Worm (Caenorhabditis elegans) whole organism, early embryonic: ENCODE data around the gene toca-2.

Source experiments
- B0310.2 ChIP-seq: sonication (generic microtip); optimal IDR thresholded peaks from 2 replicates; lab custom pipeline; 2016; ENCODE audit warnings: mild to moderate bottlenecking, missing genetic modification characterization, missing compliant biosample characterization
- F13C5.2 ChIP-seq: sonication (generic microtip); optimal IDR thresholded peaks from 2 replicates; lab custom pipeline; 2017; ENCODE audit warnings: mild to moderate bottlenecking, missing genetic modification characterization, inconsistent platforms, missing compliant biosample characterization
- aly-1 ChIP-seq: sonication (generic microtip); optimal IDR thresholded peaks from 2 replicates; lab custom pipeline; 2016; ENCODE audit warnings: missing genetic modification characterization, missing compliant biosample characterization
- ama-1 ChIP-seq: fragments of 150-350 bp; optimal IDR thresholded peaks from 2 replicates; lab custom pipeline; 2014
- ceh-13 ChIP-seq: fragments of 200-800 bp; sonication (Bioruptor generic); optimal IDR thresholded peaks from 2 replicates; lab custom pipeline; 2018; ENCODE audit warnings: mild to moderate bottlenecking, missing genetic modification characterization, missing compliant biosample characterization
- ceh-36 ChIP-seq: sonication (generic microtip); optimal IDR thresholded peaks from 2 replicates; lab custom pipeline; 2016; ENCODE audit warnings: missing genetic modification characterization, inconsistent platforms, missing compliant biosample characterization
- ets-7 ChIP-seq: sonication (generic microtip); optimal IDR thresholded peaks from 2 replicates; lab custom pipeline; 2016; ENCODE audit warnings: missing genotype, missing genetic modification characterization, missing compliant biosample characterization
- flt-1 ChIP-seq: fragments of 200-800 bp; sonication (Bioruptor generic); IDR thresholded peaks from 2 replicates; pipeline ENCODE4 v1.3.6; 2022; ENCODE audit warnings: missing genetic modification characterization, missing compliant biosample characterization
- hmbx-1 ChIP-seq: sonication (generic microtip); optimal IDR thresholded peaks from 2 replicates; lab custom pipeline; 2016; ENCODE audit warnings: mild to moderate bottlenecking, missing genetic modification characterization, missing compliant biosample characterization
- hmg-4 ChIP-seq: fragments of 200-800 bp; sonication (Bioruptor generic); optimal IDR thresholded peaks from 2 replicates; lab custom pipeline; 2018; ENCODE audit warnings: mild to moderate bottlenecking, missing genetic modification characterization, missing compliant biosample characterization
- hnd-1 ChIP-seq: sonication (generic microtip); optimal IDR thresholded peaks from 2 replicates; lab custom pipeline; 2016; ENCODE audit warnings: missing genetic modification characterization, missing compliant biosample characterization
- pes-1 ChIP-seq: fragments of 200-800 bp; sonication (Bioruptor generic); IDR thresholded peaks from 2 replicates; pipeline ENCODE4 v1.3.6; 2022; ENCODE audit warnings: missing genetic modification reagents, missing genetic modification characterization, missing compliant biosample characterization
- scrt-1 ChIP-seq: fragments of 200-800 bp; sonication (Bioruptor generic); IDR thresholded peaks from 2 replicates; pipeline ENCODE4 v1.3.6; 2022; ENCODE audit warnings: missing genetic modification characterization, missing compliant biosample characterization
- sea-1 ChIP-seq: fragments of 200-800 bp; sonication (Bioruptor generic); conservative IDR thresholded peaks from 2 replicates; pipeline ENCODE4 v1.3.6; 2022; ENCODE audit warnings: missing genetic modification characterization, missing compliant biosample characterization
- tbx-11 ChIP-seq: fragments of 200-800 bp; sonication (Bioruptor generic); IDR thresholded peaks from 2 replicates; pipeline ENCODE4 v1.3.6; 2022; ENCODE audit warnings: missing genetic modification characterization, missing compliant biosample characterization
- tbx-37 ChIP-seq: fragments of 200-800 bp; sonication (Bioruptor generic); conservative IDR thresholded peaks from 2 replicates; pipeline ENCODE4 v1.3.6; 2022; ENCODE audit warnings: missing genetic modification reagents, missing genetic modification characterization, missing compliant biosample characterization
- tra-4 ChIP-seq: sonication (generic microtip); optimal IDR thresholded peaks from 2 replicates; lab custom pipeline; 2017; ENCODE audit warnings: missing genetic modification characterization, missing compliant biosample characterization

Gene toca-2

DNA sequence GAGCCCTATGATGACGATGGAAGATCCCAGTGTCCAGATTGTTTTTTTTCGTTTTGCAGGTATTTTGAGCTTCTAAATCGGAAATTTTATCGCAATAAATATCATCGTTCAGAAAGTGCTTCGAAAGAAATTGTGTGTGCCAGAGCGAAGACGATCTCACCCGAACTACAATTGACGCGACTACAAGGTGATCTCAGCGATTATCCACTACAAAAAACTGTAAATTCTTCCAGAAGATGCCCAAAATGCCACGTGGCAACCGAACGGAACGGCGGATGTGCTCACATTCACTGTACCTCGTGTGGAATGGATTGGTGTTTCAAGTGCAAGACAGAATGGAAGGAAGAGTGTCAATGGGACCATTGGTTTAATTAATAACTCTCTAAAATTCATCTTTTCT, 17.2 kb downstream of the toca-2 start, which contains the start of gene mdt-29:
Gene mdt-29 (plus strand): TSS at position 301 of the 400 bp plus-strand sequence.
- no peak for TF ChIP-seq ets-7 (tag; lab: Kevin White, UChicago)
- TF ChIP-seq ama-1 (lab: Kevin White, UChicago): no peak
- no peak for TF ChIP-seq scrt-1
- no peak for TF ChIP-seq hmbx-1 (tag; lab: Kevin White, UChicago)
- no peak for TF ChIP-seq hmg-4 (GFP tag; lab: Kevin White, UChicago)
- TF ChIP-seq tbx-11: no peak
- TF ChIP-seq F13C5.2 (tag; lab: Kevin White, UChicago): no peak
- no peak for TF ChIP-seq aly-1 (tag; lab: Kevin White, UChicago)
- no peak for TF ChIP-seq pes-1 (GFP tag; lab: Robert Waterston, UW)
- no peak for TF ChIP-seq ceh-36
- TF ChIP-seq flt-1: no peak
- no peak for TF ChIP-seq ceh-13 (GFP tag; lab: Kevin White, UChicago)
- no peak for TF ChIP-seq hnd-1 (tag; lab: Kevin White, UChicago)
- no peak for TF ChIP-seq B0310.2 (tag; lab: Kevin White, UChicago)
- TF ChIP-seq tbx-37 (GFP tag; lab: Robert Waterston, UW): no peak
- TF ChIP-seq sea-1: no peak
- TF ChIP-seq tra-4 (tag; lab: Kevin White, UChicago): no peak

DNA sequence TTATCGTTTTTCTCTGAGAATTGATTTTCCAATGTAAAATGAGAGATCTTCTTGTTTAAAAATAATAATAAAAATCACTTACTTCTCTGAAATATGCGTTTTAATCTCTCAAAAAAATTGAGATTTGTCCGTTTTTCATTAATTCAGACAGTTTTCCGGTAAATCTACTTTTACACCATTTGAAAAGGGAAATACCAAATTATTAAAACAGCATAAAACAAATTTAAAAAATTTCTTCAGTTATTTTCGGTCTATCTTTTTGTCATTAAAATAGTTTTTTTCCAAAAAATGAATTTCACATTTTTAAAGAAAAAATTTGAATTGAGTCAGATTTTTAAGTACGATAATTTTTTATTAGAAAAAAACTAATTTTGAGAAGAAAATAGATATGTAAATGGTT, 23.1 kb downstream of the toca-2 start:
- TF ChIP-seq tra-4 (tag; lab: Kevin White, UChicago) (no peak), ama-1 (lab: Kevin White, UChicago) (no peak), flt-1 (no peak), ceh-13 (GFP tag; lab: Kevin White, UChicago) (no peak), aly-1 (tag; lab: Kevin White, UChicago) (no peak), F13C5.2 (tag; lab: Kevin White, UChicago) (no peak), hmbx-1 (tag; lab: Kevin White, UChicago) (no peak), tbx-37 (GFP tag; lab: Robert Waterston, UW) (no peak), scrt-1 (no peak)

DNA sequence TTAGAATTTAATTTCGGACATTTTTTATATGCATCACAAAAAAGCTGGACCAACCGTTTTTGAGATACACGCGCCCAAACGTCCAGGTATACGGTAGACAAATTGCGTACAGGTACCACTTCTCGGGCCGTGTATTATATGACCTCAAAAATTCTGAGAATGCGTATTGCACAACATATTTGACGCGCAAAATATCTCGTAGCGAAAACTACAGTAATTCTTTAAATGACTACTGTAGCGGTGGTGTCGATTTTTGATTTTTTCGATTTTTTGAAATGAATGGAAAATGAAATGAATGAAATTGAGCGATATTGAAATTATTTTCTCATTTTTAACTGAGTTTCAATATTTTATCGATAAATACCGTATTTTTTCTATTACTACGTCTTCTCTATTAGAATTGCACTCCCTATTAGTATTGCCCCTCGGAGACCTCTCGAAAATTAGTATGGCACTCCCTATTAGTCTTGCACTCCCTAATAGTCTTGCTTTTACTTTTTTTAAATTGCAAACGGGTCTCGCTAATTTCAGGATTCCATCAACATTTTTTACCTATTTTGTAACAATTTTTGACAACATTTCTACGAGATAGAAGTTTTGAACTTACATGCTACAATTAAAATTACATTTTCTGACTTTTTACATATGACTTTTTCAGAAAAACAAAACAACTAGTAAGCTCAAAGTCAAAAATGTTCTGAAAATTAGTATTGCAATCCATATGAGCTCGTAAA, 23.8 kb downstream of the toca-2 start:
- TF ChIP-seq aly-1 (tag; lab: Kevin White, UChicago) (no peak), tra-4 (tag; lab: Kevin White, UChicago) (no peak), hmg-4 (GFP tag; lab: Kevin White, UChicago) (no peak), ceh-36 (no peak)

DNA sequence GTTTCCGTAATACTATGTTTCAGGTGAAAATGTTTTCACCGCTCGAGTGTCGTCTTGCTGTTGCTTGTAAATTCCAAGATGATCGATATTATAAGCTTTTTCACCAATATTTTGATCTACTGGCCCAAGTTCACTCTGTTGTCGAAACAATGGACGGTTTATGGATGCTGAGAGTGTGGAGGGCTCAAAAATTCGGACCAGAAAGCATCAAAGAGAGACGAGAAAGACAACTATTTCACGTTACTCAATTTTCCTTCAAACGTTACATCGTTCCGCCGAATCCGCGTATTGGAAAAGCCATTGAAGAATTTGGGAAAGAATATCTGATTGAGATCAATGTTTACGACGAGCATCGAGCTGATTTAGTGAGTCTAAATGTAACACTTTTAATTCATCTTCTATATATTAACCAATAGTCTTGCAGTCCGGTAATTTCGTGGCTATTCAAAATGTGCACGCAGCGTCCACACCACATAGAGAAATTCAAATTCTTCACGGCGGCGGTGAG, 24.6 kb downstream of the toca-2 start, which contains the start of gene pot-3:
Gene pot-3 (plus strand): TSS at position 17 of the 508 bp plus-strand sequence.
- TF ChIP-seq hmbx-1 (tag; lab: Kevin White, UChicago): no peak
- TF ChIP-seq ceh-36: peak; percentile 27
- no peak for TF ChIP-seq F13C5.2 (tag; lab: Kevin White, UChicago)
- TF ChIP-seq ets-7 (tag; lab: Kevin White, UChicago): no peak
- TF ChIP-seq B0310.2 (tag; lab: Kevin White, UChicago): peak; percentile 11
- peak; percentile 41 for TF ChIP-seq hmg-4 (GFP tag; lab: Kevin White, UChicago)
- TF ChIP-seq tbx-37 (GFP tag; lab: Robert Waterston, UW): no peak
